Fruit fly (Drosophila melanogaster) whole organism, embryonic: ENCODE data around the gene Coq7.

ENCODE experiments used
- Blimp-1 ChIP-seq: fragments of 200-800 bp; sonication (Bioruptor generic); optimal IDR thresholded peaks from 3 replicates; lab custom pipeline; 2018; ENCODE audit warnings: missing biosample characterization, missing genetic modification characterization, mild to moderate bottlenecking, moderate library complexity, missing genetic modification reagents
- CG10267 ChIP-seq: fragments of 200-800 bp; sonication (Bioruptor generic); optimal IDR thresholded peaks from 2 replicates; lab custom pipeline; 2018; ENCODE audit warnings: missing biosample characterization, mild to moderate bottlenecking, missing genetic modification characterization, moderate library complexity
- CG10274 ChIP-seq: fragments of 200-800 bp; sonication (Bioruptor generic); optimal IDR thresholded peaks from 3 replicates; lab custom pipeline; 2017; ENCODE audit warnings: missing biosample characterization, mild to moderate bottlenecking, missing genetic modification characterization
- CG10565 ChIP-seq: fragments of 200-800 bp; sonication (Bioruptor generic); optimal IDR thresholded peaks from 3 replicates; lab custom pipeline; 2016; ENCODE audit warnings: missing biosample characterization, mild to moderate bottlenecking, missing genetic modification characterization
- CG11398 ChIP-seq: fragments of 200-800 bp; sonication (Bioruptor generic); optimal IDR thresholded peaks from 2 replicates; lab custom pipeline; 2016; ENCODE audit warnings: missing biosample characterization, missing genetic modification characterization
- CG12391 ChIP-seq: fragments of 200-800 bp; sonication (Bioruptor generic); optimal IDR thresholded peaks from 3 replicates; lab custom pipeline; 2018; ENCODE audit warnings: missing biosample characterization, mild to moderate bottlenecking, missing genetic modification characterization, moderate library complexity
- CG13894 ChIP-seq: fragments of 200-800 bp; sonication (Bioruptor generic); optimal IDR thresholded peaks from 3 replicates; lab custom pipeline; 2018; ENCODE audit warnings: missing biosample characterization, mild to moderate bottlenecking, missing genetic modification characterization, moderate library complexity
- CG14667 ChIP-seq: fragments of 200-800 bp; sonication (Bioruptor generic); IDR thresholded peaks from 2 replicates; pipeline ENCODE4 v1.3.6; 2022; ENCODE audit warnings: missing biosample characterization, missing genetic modification characterization
- CG14965 ChIP-seq: fragments of 200-800 bp; sonication (Bioruptor generic); optimal IDR thresholded peaks from 2 replicates; lab custom pipeline; 2016; ENCODE audit warnings: missing biosample characterization, missing genetic modification characterization, borderline replicate concordance
- CG15011 ChIP-seq: fragments of 200-800 bp; sonication (Bioruptor generic); optimal IDR thresholded peaks from 3 replicates; lab custom pipeline; 2018; ENCODE audit warnings: missing biosample characterization, mild to moderate bottlenecking, missing genetic modification characterization
- CG16863 ChIP-seq: fragments of 200-800 bp; sonication (Bioruptor generic); optimal IDR thresholded peaks from 3 replicates; lab custom pipeline; 2016; ENCODE audit warnings: missing biosample characterization, missing genetic modification characterization
- CG17912 ChIP-seq: fragments of 200-800 bp; sonication (Bioruptor generic); optimal IDR thresholded peaks from 2 replicates; lab custom pipeline; 2018; ENCODE audit warnings: missing biosample characterization, mild to moderate bottlenecking, missing genetic modification characterization
- CG1792 ChIP-seq: fragments of 200-800 bp; sonication (Bioruptor generic); optimal IDR thresholded peaks from 2 replicates; lab custom pipeline; 2016; ENCODE audit warnings: missing biosample characterization, missing genetic modification characterization
- CG18476 ChIP-seq: fragments of 200-800 bp; sonication (Bioruptor generic); optimal IDR thresholded peaks from 2 replicates; lab custom pipeline; 2016; ENCODE audit warnings: missing biosample characterization, mild to moderate bottlenecking, missing genetic modification characterization
- CG18619 ChIP-seq: fragments of 200-800 bp; sonication (Bioruptor generic); optimal IDR thresholded peaks from 3 replicates; lab custom pipeline; 2017; ENCODE audit warnings: missing biosample characterization, mild to moderate bottlenecking, missing genetic modification characterization
- CG2199 ChIP-seq: fragments of 200-800 bp; sonication (Bioruptor generic); IDR thresholded peaks from 3 replicates; pipeline ENCODE4 v1.3.6; 2022; ENCODE audit warnings: missing biosample characterization, missing genetic modification characterization
- CG2712 ChIP-seq: fragments of 200-800 bp; optimal IDR thresholded peaks from 3 replicates; lab custom pipeline; 2019; ENCODE audit warnings: missing biosample characterization, mild to moderate bottlenecking, missing genetic modification characterization, moderate library complexity
- CG2889 ChIP-seq: fragments of 200-800 bp; sonication (Bioruptor generic); IDR thresholded peaks from 3 replicates; pipeline ENCODE4 v1.3.6; 2022; ENCODE audit warnings: missing biosample characterization, missing genetic modification characterization
- CG31224 ChIP-seq: fragments of 200-800 bp; sonication (Bioruptor generic); IDR thresholded peaks from 2 replicates; pipeline ENCODE4 v1.3.6; 2022; ENCODE audit warnings: missing biosample characterization, missing genetic modification characterization
- CG34422 ChIP-seq: fragments of 200-800 bp; sonication (Bioruptor generic); IDR thresholded peaks from 3 replicates; pipeline ENCODE4 v1.3.6; 2022; ENCODE audit warnings: missing biosample characterization, missing genetic modification characterization
- CG4617 ChIP-seq: fragments of 200-800 bp; sonication (Bioruptor generic); optimal IDR thresholded peaks from 3 replicates; lab custom pipeline; 2016; ENCODE audit warnings: missing biosample characterization, missing genetic modification characterization, borderline replicate concordance
- CG4730 ChIP-seq: fragments of 200-800 bp; sonication (Bioruptor generic); IDR thresholded peaks from 2 replicates; pipeline ENCODE4 v1.3.6; 2022; ENCODE audit warnings: missing biosample characterization, missing genetic modification characterization
- CG6272 ChIP-seq: fragments of 200-800 bp; sonication (Bioruptor generic); IDR thresholded peaks from 2 replicates; pipeline ENCODE4 v1.3.6; 2022; ENCODE audit warnings: missing biosample characterization, missing genetic modification characterization
- CG7839 ChIP-seq: fragments of 200-800 bp; sonication (Bioruptor generic); optimal IDR thresholded peaks from 3 replicates; lab custom pipeline; 2018; ENCODE audit warnings: missing biosample characterization, mild to moderate bottlenecking, missing genetic modification characterization, moderate library complexity
- CG8359 ChIP-seq: fragments of 200-800 bp; sonication (Bioruptor generic); optimal IDR thresholded peaks from 2 replicates; lab custom pipeline; 2017; ENCODE audit warnings: missing biosample characterization, mild to moderate bottlenecking, missing genetic modification characterization, borderline replicate concordance
- CHES-1-like ChIP-seq: fragments of 200-800 bp; sonication (Bioruptor generic); optimal IDR thresholded peaks from 2 replicates; lab custom pipeline; 2016; ENCODE audit warnings: missing biosample characterization, missing genetic modification characterization
- Fer1 ChIP-seq: fragments of 200-800 bp; sonication (Bioruptor generic); optimal IDR thresholded peaks from 2 replicates; lab custom pipeline; 2017; ENCODE audit warnings: missing biosample characterization, mild to moderate bottlenecking, missing genetic modification characterization
- Fer3 ChIP-seq: fragments of 200-800 bp; sonication (Bioruptor generic); optimal IDR thresholded peaks from 2 replicates; lab custom pipeline; 2018; ENCODE audit warnings: missing biosample characterization, mild to moderate bottlenecking, missing genetic modification characterization, moderate library complexity
- Gug ChIP-seq: fragments of 200-800 bp; sonication (Bioruptor generic); IDR thresholded peaks from 4 replicates; pipeline ENCODE4 v1.3.6; 2022; ENCODE audit warnings: missing biosample characterization, missing genetic modification characterization
- Hr3 ChIP-seq: fragments of 200-800 bp; sonication (Bioruptor generic); optimal IDR thresholded peaks from 3 replicates; lab custom pipeline; 2016; ENCODE audit warnings: missing biosample characterization, missing genetic modification characterization
- MESR4 ChIP-seq: fragments of 200-800 bp; sonication (Bioruptor generic); optimal IDR thresholded peaks from 2 replicates; lab custom pipeline; 2018; ENCODE audit warnings: missing biosample characterization, mild to moderate bottlenecking, missing genetic modification characterization, moderate library complexity
- Mes4 ChIP-seq: fragments of 200-800 bp; sonication (Bioruptor generic); optimal IDR thresholded peaks from 2 replicates; lab custom pipeline; 2016; ENCODE audit warnings: missing biosample characterization, missing genetic modification characterization
- NC2β ChIP-seq: fragments of 200-800 bp; sonication (Bioruptor generic); optimal IDR thresholded peaks from 2 replicates; lab custom pipeline; 2016; ENCODE audit warnings: missing biosample characterization, missing genetic modification characterization
- Nf-YA ChIP-seq: fragments of 200-800 bp; sonication (Bioruptor generic); IDR thresholded peaks from 2 replicates; pipeline ENCODE4 v1.3.6; 2022; ENCODE audit warnings: missing biosample characterization, missing genetic modification characterization
- Nf-YB ChIP-seq: fragments of 200-800 bp; sonication (Bioruptor generic); optimal IDR thresholded peaks from 3 replicates; lab custom pipeline; 2019; ENCODE audit warnings: missing biosample characterization, mild to moderate bottlenecking, missing genetic modification characterization, moderate library complexity
- croc ChIP-seq: fragments of 200-800 bp; sonication (Bioruptor generic); conservative IDR thresholded peaks from 3 replicates; pipeline ENCODE4 v1.3.6; 2022; ENCODE audit warnings: missing biosample characterization, missing genetic modification characterization
- emc ChIP-seq: fragments of 200-800 bp; sonication (Bioruptor generic); optimal IDR thresholded peaks from 2 replicates; lab custom pipeline; 2016; ENCODE audit warnings: missing biosample characterization, missing genetic modification characterization
- fd96Cb ChIP-seq: fragments of 200-800 bp; sonication (Bioruptor generic); optimal IDR thresholded peaks from 2 replicates; lab custom pipeline; 2018; ENCODE audit warnings: missing biosample characterization, mild to moderate bottlenecking, missing genetic modification characterization, moderate library complexity
- fru ChIP-seq: fragments of >200 bp; optimal IDR thresholded peaks from 2 replicates; lab custom pipeline; 2017
- her ChIP-seq: fragments of 200-800 bp; sonication (Bioruptor generic); optimal IDR thresholded peaks from 2 replicates; lab custom pipeline; 2016; ENCODE audit warnings: missing biosample characterization, missing genetic modification characterization
- lola ChIP-seq, 3 experiments: fragments of >200 bp in 2 of 3; fragments of 200-800 bp in 1 of 3; sonication (Bioruptor generic) in 1 of 3; optimal IDR thresholded peaks; 2 replicates each; lab custom pipeline; 2017 to 2019; ENCODE audit warnings: missing biosample characterization in 3 of 3, missing genetic modification characterization in 3 of 3, mild to moderate bottlenecking in 1 of 3, moderate library complexity in 1 of 3
- nerfin-1 ChIP-seq: fragments of 200-800 bp; sonication (Bioruptor generic); optimal IDR thresholded peaks from 3 replicates; lab custom pipeline; 2019; ENCODE audit warnings: missing biosample characterization, mild to moderate bottlenecking, missing genetic modification characterization, moderate library complexity
- nmo ChIP-seq: fragments of 200-800 bp; sonication (Bioruptor generic); optimal IDR thresholded peaks from 2 replicates; lab custom pipeline; 2018; ENCODE audit warnings: missing biosample characterization, mild to moderate bottlenecking, missing genetic modification characterization, moderate library complexity
- pan ChIP-seq, 4 experiments: fragments of >200 bp in 3 of 4; fragments of 200-800 bp in 1 of 4; sonication (Bioruptor generic) in 1 of 4; optimal IDR thresholded peaks in 3 of 4; IDR thresholded peaks in 1 of 4; 2 replicates each; pipeline versions ENCODE4 v1.3.6 to Lab custom; 2017 to 2022; ENCODE audit warnings: missing biosample characterization in 2 of 4, missing genetic modification characterization in 2 of 4, mixed read lengths in 1 of 4
- peb ChIP-seq: fragments of 200-800 bp; sonication (Bioruptor generic); IDR thresholded peaks from 2 replicates; pipeline ENCODE4 v1.3.6; 2022; ENCODE audit warnings: missing biosample characterization, missing genetic modification characterization
- sima ChIP-seq: fragments of 200-800 bp; sonication (Bioruptor generic); optimal IDR thresholded peaks from 2 replicates; lab custom pipeline; 2016; ENCODE audit warnings: missing biosample characterization, missing genetic modification characterization
- tll ChIP-seq, 2 experiments: fragments of 200-800 bp in 1 of 2; fragments of >200 bp in 1 of 2; sonication (Bioruptor generic) in 1 of 2; optimal IDR thresholded peaks; 2 replicates each; lab custom pipeline; 2017 to 2019; ENCODE audit warnings: missing biosample characterization in 2 of 2, missing genetic modification characterization in 2 of 2, mild to moderate bottlenecking in 1 of 2, moderate library complexity in 1 of 2
- vvl ChIP-seq: fragments of 200-800 bp; sonication (Bioruptor generic); IDR thresholded peaks from 2 replicates; pipeline ENCODE4 v1.3.6; 2022; ENCODE audit warnings: missing biosample characterization, missing genetic modification characterization
- wor ChIP-seq: fragments of 200-800 bp; sonication (Bioruptor generic); IDR thresholded peaks from 2 replicates; pipeline ENCODE4 v1.3.6; 2022; ENCODE audit warnings: missing biosample characterization, missing genetic modification characterization

Gene Coq7

dm6 chrX:6794190-6794589 lies 23.2 kb downstream of the Coq7 start (continued):
- peak; percentile 83 for TF ChIP-seq Fer3 (tag; lab: Kevin White, UChicago)
- peak; percentile 81 for TF ChIP-seq CG18619
- peak; percentile 31 for TF ChIP-seq CG13894 (tag; lab: Kevin White, UChicago)
- TF ChIP-seq CG10274 (GFP tag; lab: Kevin White, UChicago): peak; percentile 69
- peak; percentile 74 for TF ChIP-seq CG14667 (GFP tag; lab: Robert Waterston, UW)
- peak; percentile 72 for TF ChIP-seq CG18476 (GFP tag; lab: Kevin White, UChicago)
- TF ChIP-seq nmo: peak; percentile 79
- peak; percentile 79 for TF ChIP-seq fd96Cb (tag; lab: Kevin White, UChicago)
- peak; percentile 68 for TF ChIP-seq Nf-YA (GFP tag; lab: Robert Waterston, UW)
- peak; percentile 33; the same call in 1 of the 3 replicates for TF ChIP-seq croc (GFP tag; lab: Robert Waterston, UW)
- peak; percentile 85 for TF ChIP-seq CG2199 (GFP tag; lab: Robert Waterston, UW)
- peak; percentile 64 for TF ChIP-seq NC2β (GFP tag; lab: Kevin White, UChicago)
- TF ChIP-seq Blimp-1 (GFP tag; lab: Kevin White, UChicago): peak; percentile 56
- TF ChIP-seq CG10267 (tag; lab: Kevin White, UChicago): peak; percentile 53
- TF ChIP-seq CG15011 (GFP tag; lab: Kevin White, UChicago): peak; percentile 67
- TF ChIP-seq CG7839: peak; percentile 89
- TF ChIP-seq CG34422 (GFP tag; lab: Robert Waterston, UW): peak; percentile 87
- TF ChIP-seq CG1792 (GFP tag; lab: Kevin White, UChicago): peak; percentile 67
- peak; percentile 83 for TF ChIP-seq Gug (GFP tag; lab: Robert Waterston, UW)
- no peak for TF ChIP-seq tll (GFP tag; optimal IDR thresholded peaks at IDR 0.05; lab: Kevin White, UChicago)
- TF ChIP-seq CG14965 (GFP tag; lab: Kevin White, UChicago): peak; percentile 8
- peak; percentile 65 for TF ChIP-seq Hr3
- peak; percentile 75 for TF ChIP-seq Mes4 (GFP tag; lab: Kevin White, UChicago)
- TF ChIP-seq CG4617 (GFP tag; lab: Kevin White, UChicago): peak; percentile 51
- peak; percentile 78 for TF ChIP-seq CHES-1-like (GFP tag; lab: Kevin White, UChicago)
- no peak for TF ChIP-seq CG8359
- TF ChIP-seq CG2889 (GFP tag; lab: Robert Waterston, UW): peak; percentile 75; the same call in 2 of the 3 replicates
- peak; percentile 28 for TF ChIP-seq CG11398
- peak; percentile 74 for TF ChIP-seq CG16863
- TF ChIP-seq nerfin-1 (tag; lab: Kevin White, UChicago): peak; percentile 25
- TF ChIP-seq sima (GFP tag; lab: Kevin White, UChicago): no peak
- TF ChIP-seq peb: peak; percentile 62
- peak; percentile 71 for TF ChIP-seq Fer1 (GFP tag; lab: Kevin White, UChicago)
- peak; percentile 81 for TF ChIP-seq her (GFP tag; lab: Kevin White, UChicago)
- TF ChIP-seq CG2712: peak; percentile 76
- peak; percentile 13 for TF ChIP-seq MESR4
- TF ChIP-seq vvl (GFP tag; lab: Robert Waterston, UW): peak; percentile 90
- no peak for TF ChIP-seq pan (optimal IDR thresholded peaks at IDR 0.05; lab: Kevin White, UChicago)
- peak in 1 of 2 experiments; percentile 92 for TF ChIP-seq pan (GFP tag; optimal IDR thresholded peaks at IDR 0.05 in 1 of 2, IDR thresholded peaks at IDR 0.05 in 1 of 2)
- TF ChIP-seq CG31224 (GFP tag; lab: Robert Waterston, UW): peak; percentile 77
- peak; percentile 68 for TF ChIP-seq wor (GFP tag; lab: Robert Waterston, UW)
- TF ChIP-seq lola (GFP tag; optimal IDR thresholded peaks at IDR 0.05; lab: Kevin White, UChicago): peak in 1 of 3 experiments; percentile 50
- 0 out of 2 replicates have a peak, but pooled peaks have one; percentile 28 for TF ChIP-seq CG6272 (GFP tag; lab: Robert Waterston, UW)
- peak; percentile 29 for TF ChIP-seq CG17912
- TF ChIP-seq CG10565 (GFP tag; lab: Kevin White, UChicago): peak; percentile 49
- peak; percentile 58 for TF ChIP-seq Nf-YB
- TF ChIP-seq fru: no peak
- TF ChIP-seq CG4730 (GFP tag; lab: Robert Waterston, UW): peak; percentile 73
- TF ChIP-seq CG12391 (tag; lab: Kevin White, UChicago): peak; percentile 72
- peak; percentile 72 for TF ChIP-seq emc (GFP tag; lab: Kevin White, UChicago)
